Fruit fly (Drosophila melanogaster) whole organism, embryonic: ENCODE data around the gene Klp10A.

ENCODE experiments used
- Abd-B ChIP-seq: fragments of 200-800 bp; sonication (Bioruptor generic); optimal IDR thresholded peaks from 2 replicates; lab custom pipeline; 2018; ENCODE audit warnings: missing biosample characterization, mild to moderate bottlenecking, missing genetic modification characterization, moderate library complexity
- BEAF-32 ChIP-seq: fragments of 200-800 bp; sonication (Bioruptor generic); optimal IDR thresholded peaks from 3 replicates; lab custom pipeline; 2017; ENCODE audit warnings: missing biosample characterization, missing genetic modification characterization, mild to moderate bottlenecking, moderate library complexity, missing genetic modification reagents
- CG10979 ChIP-seq: fragments of 200-800 bp; sonication (Bioruptor generic); optimal IDR thresholded peaks from 2 replicates; lab custom pipeline; 2018; ENCODE audit warnings: missing biosample characterization, mild to moderate bottlenecking, missing genetic modification characterization, moderate library complexity
- CG12155 ChIP-seq: fragments of 200-800 bp; sonication (Bioruptor generic); optimal IDR thresholded peaks from 3 replicates; lab custom pipeline; 2016; ENCODE audit warnings: missing biosample characterization, missing genetic modification characterization
- CG14965 ChIP-seq: fragments of 200-800 bp; sonication (Bioruptor generic); optimal IDR thresholded peaks from 2 replicates; lab custom pipeline; 2016; ENCODE audit warnings: missing biosample characterization, missing genetic modification characterization, borderline replicate concordance
- CG15479 ChIP-seq: fragments of 200-800 bp; sonication (Bioruptor generic); optimal IDR thresholded peaks from 3 replicates; lab custom pipeline; 2019; ENCODE audit warnings: missing biosample characterization, mild to moderate bottlenecking, missing genetic modification characterization, moderate library complexity
- CG15514 ChIP-seq: fragments of 200-800 bp; sonication (Bioruptor generic); optimal IDR thresholded peaks from 3 replicates; lab custom pipeline; 2017; ENCODE audit warnings: missing biosample characterization, missing genetic modification characterization, mild to moderate bottlenecking, moderate library complexity, missing genetic modification reagents
- CG34224 ChIP-seq: fragments of 200-800 bp; sonication (Bioruptor generic); IDR thresholded peaks from 3 replicates; pipeline ENCODE4 v1.3.6; 2022; ENCODE audit warnings: missing biosample characterization, missing genetic modification characterization; ENCODE audit not compliant: partially characterized antibody
- CG4360 ChIP-seq: fragments of 200-800 bp; sonication (Bioruptor generic); IDR thresholded peaks from 2 replicates; pipeline ENCODE4 v1.3.6; 2022; ENCODE audit warnings: missing biosample characterization, missing genetic modification characterization
- CG5245 ChIP-seq: fragments of 200-800 bp; sonication (Bioruptor generic); optimal IDR thresholded peaks from 3 replicates; lab custom pipeline; 2016; ENCODE audit warnings: missing biosample characterization, missing genetic modification characterization
- CG6854 ChIP-seq: fragments of 200-800 bp; sonication (Bioruptor generic); optimal IDR thresholded peaks from 3 replicates; lab custom pipeline; 2017; ENCODE audit warnings: missing biosample characterization, mild to moderate bottlenecking, missing genetic modification characterization
- CG7271 ChIP-seq: fragments of 200-800 bp; sonication (Bioruptor generic); optimal IDR thresholded peaks from 2 replicates; lab custom pipeline; 2018; ENCODE audit warnings: missing biosample characterization, mild to moderate bottlenecking, missing genetic modification characterization, moderate library complexity
- CG9876 ChIP-seq: fragments of 200-800 bp; sonication (Bioruptor generic); optimal IDR thresholded peaks from 2 replicates; lab custom pipeline; 2016; ENCODE audit warnings: missing biosample characterization, missing genetic modification characterization
- CTCF ChIP-seq: fragments of 200-800 bp; sonication (Bioruptor generic); optimal IDR thresholded peaks from 2 replicates; lab custom pipeline; 2017; ENCODE audit warnings: missing biosample characterization, mild to moderate bottlenecking, missing genetic modification characterization, moderate library complexity
- Deaf1 ChIP-seq: fragments of 200-800 bp; optimal IDR thresholded peaks from 3 replicates; lab custom pipeline; 2019; ENCODE audit warnings: missing biosample characterization, mild to moderate bottlenecking, missing genetic modification characterization, moderate library complexity
- Fer2 ChIP-seq: fragments of 200-800 bp; sonication (Bioruptor generic); optimal IDR thresholded peaks from 2 replicates; lab custom pipeline; 2018; ENCODE audit warnings: missing biosample characterization, mild to moderate bottlenecking, missing genetic modification characterization, moderate library complexity
- HLH4C ChIP-seq: fragments of 200-800 bp; sonication (Bioruptor generic); IDR thresholded peaks from 3 replicates; pipeline ENCODE4 v1.3.6; 2022; ENCODE audit warnings: missing biosample characterization, missing genetic modification characterization; ENCODE audit not compliant: partially characterized antibody
- Hmr ChIP-seq: fragments of 200-800 bp; sonication (Bioruptor generic); optimal IDR thresholded peaks from 3 replicates; lab custom pipeline; 2017; ENCODE audit warnings: mild to moderate bottlenecking, missing biosample characterization, missing genetic modification reagents, missing genetic modification characterization
- Hr78 ChIP-seq, 2 experiments: fragments of 200-800 bp in 1 of 2; fragments of >200 bp in 1 of 2; sonication (Bioruptor generic) in 1 of 2; optimal IDR thresholded peaks; 2 replicates each; lab custom pipeline; 2017 to 2019; ENCODE audit warnings: missing biosample characterization in 2 of 2, missing genetic modification characterization in 2 of 2, mild to moderate bottlenecking in 1 of 2, moderate library complexity in 1 of 2
- Med ChIP-seq: fragments of 200-800 bp; sonication (Bioruptor generic); peaks from one replicate; lab custom pipeline; 2016; ENCODE audit warnings: missing biosample characterization, missing genetic modification characterization, mild to moderate bottlenecking, inconsistent platforms, moderate library complexity
- Meics ChIP-seq: fragments of 200-800 bp; sonication (Bioruptor generic); optimal IDR thresholded peaks from 2 replicates; lab custom pipeline; 2017; ENCODE audit warnings: missing biosample characterization, mild to moderate bottlenecking, missing genetic modification characterization
- NC2β ChIP-seq: fragments of 200-800 bp; sonication (Bioruptor generic); optimal IDR thresholded peaks from 2 replicates; lab custom pipeline; 2016; ENCODE audit warnings: missing biosample characterization, missing genetic modification characterization
- NFAT ChIP-seq: fragments of 200-800 bp; sonication (Bioruptor generic); IDR thresholded peaks from 2 replicates; pipeline ENCODE4 v1.3.6; 2022; ENCODE audit warnings: missing biosample characterization, missing genetic modification characterization
- PHDP ChIP-seq: fragments of 200-800 bp; sonication (Bioruptor generic); optimal IDR thresholded peaks from 3 replicates; lab custom pipeline; 2018; ENCODE audit warnings: missing biosample characterization, mild to moderate bottlenecking, missing genetic modification characterization, moderate library complexity
- Trl ChIP-seq, 3 experiments: fragments of >200 bp in 2 of 3; fragments of 200-800 bp in 1 of 3; sonication (Bioruptor generic) in 1 of 3; optimal IDR thresholded peaks; 2 replicates in 1 of 3; 3 replicates in 2 of 3; lab custom pipeline; 2016 to 2017; ENCODE audit warnings: missing biosample characterization in 1 of 3, missing genetic modification characterization in 1 of 3
- da ChIP-seq: fragments of 200-800 bp; sonication (Bioruptor generic); optimal IDR thresholded peaks from 2 replicates; lab custom pipeline; 2016; ENCODE audit warnings: missing biosample characterization, missing genetic modification characterization
- eve ChIP-seq, 2 experiments: fragments of >200 bp; optimal IDR thresholded peaks; 2 replicates each; lab custom pipeline; 2017; ENCODE audit warnings: missing biosample characterization in 2 of 2, missing genetic modification characterization in 2 of 2
- exex ChIP-seq: fragments of 200-800 bp; sonication (Bioruptor generic); optimal IDR thresholded peaks from 4 replicates; lab custom pipeline; 2018; ENCODE audit warnings: missing biosample characterization, mild to moderate bottlenecking, missing genetic modification characterization, moderate library complexity
- hkb ChIP-seq, 2 experiments: fragments of 200-800 bp in 1 of 2; fragments of >200 bp in 1 of 2; sonication (Bioruptor generic) in 1 of 2; IDR thresholded peaks in 1 of 2; optimal IDR thresholded peaks in 1 of 2; 2 replicates each; pipeline versions ENCODE4 v1.3.6 to Lab custom; 2017 to 2022; ENCODE audit warnings: missing biosample characterization in 1 of 2, missing genetic modification characterization in 1 of 2
- inv ChIP-seq: fragments of 200-800 bp; sonication (Bioruptor generic); IDR thresholded peaks from 2 replicates; pipeline ENCODE4 v1.3.6; 2022; ENCODE audit warnings: missing biosample characterization, missing genetic modification characterization; ENCODE audit not compliant: partially characterized antibody
- jigr1 ChIP-seq: fragments of 200-800 bp; sonication (Bioruptor generic); IDR thresholded peaks from 3 replicates; pipeline ENCODE4 v1.3.6; 2022; ENCODE audit warnings: missing biosample characterization, missing genetic modification characterization
- kay ChIP-seq: fragments of 200-800 bp; sonication (Bioruptor generic); optimal IDR thresholded peaks from 2 replicates; lab custom pipeline; 2016; ENCODE audit warnings: missing biosample characterization, missing genetic modification characterization
- lab ChIP-seq: fragments of 200-800 bp; sonication (Bioruptor generic); optimal IDR thresholded peaks from 3 replicates; lab custom pipeline; 2017; ENCODE audit warnings: missing biosample characterization, missing genetic modification characterization, mild to moderate bottlenecking, moderate library complexity, missing genetic modification reagents
- lov ChIP-seq, 2 experiments: fragments of 200-800 bp in 1 of 2; fragments of >200 bp in 1 of 2; sonication (Bioruptor generic) in 1 of 2; IDR thresholded peaks in 1 of 2; optimal IDR thresholded peaks in 1 of 2; 2 replicates in 1 of 2; 3 replicates in 1 of 2; pipeline versions ENCODE4 v1.3.6 to Lab custom; 2017 to 2022; ENCODE audit warnings: missing biosample characterization in 1 of 2, missing genetic modification characterization in 1 of 2
- pan ChIP-seq, 4 experiments: fragments of >200 bp in 3 of 4; fragments of 200-800 bp in 1 of 4; sonication (Bioruptor generic) in 1 of 4; optimal IDR thresholded peaks in 3 of 4; IDR thresholded peaks in 1 of 4; 2 replicates each; pipeline versions ENCODE4 v1.3.6 to Lab custom; 2017 to 2022; ENCODE audit warnings: missing biosample characterization in 2 of 4, missing genetic modification characterization in 2 of 4, mixed read lengths in 1 of 4
- salm ChIP-seq: fragments of 200-800 bp; sonication (Bioruptor generic); optimal IDR thresholded peaks from 2 replicates; lab custom pipeline; 2018; ENCODE audit warnings: missing biosample characterization, mild to moderate bottlenecking, missing genetic modification characterization
- schlank ChIP-seq: fragments of 200-800 bp; sonication (Bioruptor generic); optimal IDR thresholded peaks from 2 replicates; lab custom pipeline; 2018; ENCODE audit warnings: missing biosample characterization, mild to moderate bottlenecking, missing genetic modification characterization
- scrt ChIP-seq: fragments of 200-800 bp; sonication (Bioruptor generic); optimal IDR thresholded peaks from 2 replicates; lab custom pipeline; 2018; ENCODE audit warnings: missing biosample characterization, mild to moderate bottlenecking, missing genetic modification characterization, moderate library complexity
- shn ChIP-seq: fragments of 200-800 bp; sonication (Bioruptor generic); optimal IDR thresholded peaks from 3 replicates; lab custom pipeline; 2016; ENCODE audit warnings: missing biosample characterization, missing genetic modification characterization
- ssp ChIP-seq: fragments of 200-800 bp; sonication (Bioruptor generic); IDR thresholded peaks from 2 replicates; pipeline ENCODE4 v1.3.6; 2022; ENCODE audit warnings: missing biosample characterization, missing genetic modification characterization
- stwl ChIP-seq: fragments of 200-800 bp; sonication (Bioruptor generic); optimal IDR thresholded peaks from 3 replicates; lab custom pipeline; 2018; ENCODE audit warnings: missing biosample characterization, mild to moderate bottlenecking, missing genetic modification characterization, moderate library complexity
- sug ChIP-seq: fragments of 200-800 bp; optimal IDR thresholded peaks from 2 replicates; lab custom pipeline; 2019; ENCODE audit warnings: missing biosample characterization, mild to moderate bottlenecking, missing genetic modification characterization, moderate library complexity
- unc-4 ChIP-seq: fragments of 200-800 bp; sonication (Bioruptor generic); IDR thresholded peaks from 2 replicates; pipeline ENCODE4 v1.3.6; 2022; ENCODE audit warnings: missing biosample characterization, missing genetic modification characterization; ENCODE audit not compliant: partially characterized antibody
- zen ChIP-seq: fragments of 200-800 bp; sonication (Bioruptor generic); optimal IDR thresholded peaks from 3 replicates; lab custom pipeline; 2018; ENCODE audit warnings: missing biosample characterization, mild to moderate bottlenecking, missing genetic modification characterization, moderate library complexity

The Klp10A gene

dm6 chrX:11087384-11087783, 49.5 kb downstream of the Klp10A start (continued):
- TF ChIP-seq kay (GFP tag; lab: Kevin White, UChicago) (peak; percentile 80), NC2β (GFP tag; lab: Kevin White, UChicago) (no peak), lab (GFP tag; lab: Kevin White, UChicago) (peak; percentile 13), CG10979 (tag; lab: Kevin White, UChicago) (no peak), salm (no peak), da (no peak), pan (optimal IDR thresholded peaks at IDR 0.05; lab: Kevin White, UChicago) (no peak), pan (GFP tag; optimal IDR thresholded peaks at IDR 0.05 in 1 of 2, IDR thresholded peaks at IDR 0.05 in 1 of 2) (peak in 1 of 2 experiments; percentile 42)

- TF ChIP-seq Deaf1 (tag; lab: Kevin White, UChicago) = peak; percentile 78
- peak; percentile 36 for TF ChIP-seq CG15514 (GFP tag; lab: Kevin White, UChicago)
- no peak for TF ChIP-seq inv (GFP tag; lab: Robert Waterston, UW)
- no peak for TF ChIP-seq schlank
- TF ChIP-seq Meics (GFP tag; lab: Kevin White, UChicago) = peak; percentile 75
- peak; percentile 16 for TF ChIP-seq Med
- TF ChIP-seq lov (optimal IDR thresholded peaks at IDR 0.05; lab: Kevin White, UChicago) = no peak
- no peak for TF ChIP-seq lov (GFP tag; IDR thresholded peaks at IDR 0.05; lab: Robert Waterston, UW)
- TF ChIP-seq NFAT (GFP tag; lab: Robert Waterston, UW) = no peak
- no peak for TF ChIP-seq shn (GFP tag; lab: Kevin White, UChicago)
- peak; percentile 23 for TF ChIP-seq BEAF-32 (GFP tag; lab: Kevin White, UChicago)
Measured at dm6 chrX:11086250-11086649, 50.7 kb downstream of the Klp10A start, which contains the start of gene sev. Gene sev (minus strand): TSS chrX:11086299.

- no peak for TF ChIP-seq CG5245 (GFP tag; lab: Kevin White, UChicago)
- no peak for TF ChIP-seq PHDP (tag; lab: Kevin White, UChicago)
- TF ChIP-seq Hmr (GFP tag; lab: Kevin White, UChicago) = no peak
- no peak for TF ChIP-seq Hr78 (GFP tag; optimal IDR thresholded peaks at IDR 0.05; lab: Kevin White, UChicago)
- no peak for TF ChIP-seq Med
- no peak for TF ChIP-seq ssp
- TF ChIP-seq CG34224 (GFP tag; lab: Robert Waterston, UW) = no peak
- TF ChIP-seq CG15514 (GFP tag; lab: Kevin White, UChicago) = no peak
- TF ChIP-seq CG7271 (tag; lab: Kevin White, UChicago) = no peak
- TF ChIP-seq scrt (GFP tag; lab: Kevin White, UChicago) = no peak
- no peak for TF ChIP-seq Fer2 (tag; lab: Kevin White, UChicago)
- no peak for TF ChIP-seq CG12155
- no peak for TF ChIP-seq CG15479 (GFP tag; lab: Kevin White, UChicago)
- TF ChIP-seq unc-4 (GFP tag; lab: Robert Waterston, UW) = no peak
- no peak for TF ChIP-seq eve (GFP tag; optimal IDR thresholded peaks at IDR 0.05; lab: Kevin White, UChicago)
- no peak for TF ChIP-seq CG6854 (GFP tag; lab: Kevin White, UChicago)
- TF ChIP-seq exex (tag; lab: Kevin White, UChicago) = no peak
Measured at dm6 chrX:11083007-11083406, 53.9 kb downstream of the Klp10A start.

- TF ChIP-seq CG4360 (GFP tag; lab: Robert Waterston, UW) = no peak
- TF ChIP-seq hkb (optimal IDR thresholded peaks at IDR 0.05; lab: Kevin White, UChicago) = no peak
- no peak for TF ChIP-seq hkb (GFP tag; IDR thresholded peaks at IDR 0.05; lab: Robert Waterston, UW)
- TF ChIP-seq HLH4C (GFP tag; lab: Robert Waterston, UW) = no peak
- peak; percentile 2 to 8 for TF ChIP-seq Trl (optimal IDR thresholded peaks at IDR 0.05; lab: Kevin White, UChicago)
- TF ChIP-seq Trl (GFP tag; optimal IDR thresholded peaks at IDR 0.05; lab: Kevin White, UChicago) = no peak
- TF ChIP-seq CG14965 (GFP tag; lab: Kevin White, UChicago) = peak; percentile 89
- peak; percentile 16 for TF ChIP-seq stwl (tag; lab: Kevin White, UChicago)
- no peak for TF ChIP-seq PHDP (tag; lab: Kevin White, UChicago)
- TF ChIP-seq sug = no peak
- TF ChIP-seq Abd-B = peak; percentile 1
- TF ChIP-seq zen (tag; lab: Kevin White, UChicago) = peak; percentile 3
- TF ChIP-seq CTCF = peak; percentile 88
- peak; percentile 19 for TF ChIP-seq CG10979 (tag; lab: Kevin White, UChicago)
- no peak for TF ChIP-seq jigr1 (GFP tag; lab: Robert Waterston, UW)
- no peak for TF ChIP-seq CG9876 (GFP tag; lab: Kevin White, UChicago)
Measured at dm6 chrX:11081834-11082233, 55.1 kb downstream of the Klp10A start.
